Worm (Caenorhabditis elegans) whole organism, young adult: Measurements from ENCODE around the gene srt-16.

Source experiments
- B0019.2 ChIP-seq: fragments of 200-800 bp; sonication (Bioruptor generic); conservative IDR thresholded peaks from 2 replicates; pipeline ENCODE4 v1.3.6; 2022; ENCODE audit warnings: missing genetic modification reagents, missing genetic modification characterization, missing compliant biosample characterization
- B0336.3 ChIP-seq: fragments of 200-800 bp; sonication (Bioruptor generic); IDR thresholded peaks from 2 replicates; pipeline ENCODE4 v1.3.6; 2022; ENCODE audit warnings: missing genetic modification characterization, missing compliant biosample characterization
- C17E4.6 ChIP-seq: fragments of 200-800 bp; sonication (Bioruptor generic); IDR thresholded peaks from 2 replicates; pipeline ENCODE4 v1.3.6; 2022; ENCODE audit warnings: missing genetic modification reagents, missing genetic modification characterization, missing compliant biosample characterization
- F22D6.2 ChIP-seq: sonication (generic microtip); optimal IDR thresholded peaks from 2 replicates; lab custom pipeline; 2016; ENCODE audit warnings: mild to moderate bottlenecking, missing genetic modification characterization, missing compliant biosample characterization
- F52B5.7 ChIP-seq: sonication (generic microtip); optimal IDR thresholded peaks from 2 replicates; lab custom pipeline; 2016; ENCODE audit warnings: mild to moderate bottlenecking, missing genetic modification characterization, missing compliant biosample characterization
- F55B11.4 ChIP-seq: sonication (generic microtip); optimal IDR thresholded peaks from 2 replicates; lab custom pipeline; 2016; ENCODE audit warnings: missing compliant biosample characterization, missing genetic modification characterization, borderline replicate concordance; ENCODE audit not compliant: insufficient read depth
- Y53F4B.3 ChIP-seq: fragments of 200-800 bp; sonication (Bioruptor generic); IDR thresholded peaks from 2 replicates; pipeline ENCODE4 v1.3.6; 2022; ENCODE audit warnings: missing genetic modification reagents, missing genetic modification characterization, missing compliant biosample characterization
- Y53G8AR.9 ChIP-seq: fragments of 200-800 bp; sonication (Bioruptor generic); conservative IDR thresholded peaks from 2 replicates; pipeline ENCODE4 v1.3.6; 2022; ENCODE audit warnings: missing genetic modification reagents, missing genetic modification characterization, missing compliant biosample characterization
- Y56A3A.18 ChIP-seq: fragments of 200-800 bp; sonication (Bioruptor generic); IDR thresholded peaks from 2 replicates; pipeline ENCODE4 v1.3.6; 2022; ENCODE audit warnings: missing genetic modification reagents, missing genetic modification characterization, missing compliant biosample characterization
- ZK185.1 ChIP-seq: sonication (generic microtip); optimal IDR thresholded peaks from 2 replicates; lab custom pipeline; 2016; ENCODE audit warnings: mild to moderate bottlenecking, missing genetic modification characterization, missing compliant biosample characterization; ENCODE audit not compliant: poor library complexity, severe bottlenecking
- cebp-2 ChIP-seq: fragments of 200-800 bp; sonication (Bioruptor generic); IDR thresholded peaks from 2 replicates; pipeline ENCODE4 v1.3.6; 2022; ENCODE audit warnings: missing genetic modification characterization, missing compliant biosample characterization
- ceh-100 ChIP-seq: fragments of 200-800 bp; sonication (Bioruptor generic); IDR thresholded peaks from 2 replicates; pipeline ENCODE4 v1.3.6; 2022; ENCODE audit warnings: missing genetic modification reagents, missing genetic modification characterization, missing compliant biosample characterization
- ceh-91 ChIP-seq: fragments of 200-800 bp; sonication (Bioruptor generic); IDR thresholded peaks from 2 replicates; pipeline ENCODE4 v1.3.6; 2022; ENCODE audit warnings: missing genetic modification reagents, missing genetic modification characterization, missing compliant biosample characterization
- chd-7 ChIP-seq: sonication (generic microtip); optimal IDR thresholded peaks from 2 replicates; lab custom pipeline; 2016; ENCODE audit warnings: mild to moderate bottlenecking, missing genetic modification characterization, moderate library complexity, missing compliant biosample characterization
- efl-1 ChIP-seq: fragments of 150-350 bp; optimal IDR thresholded peaks from 2 replicates; lab custom pipeline; 2014; ENCODE audit warnings: missing biosample characterization, missing genetic modification reagents, missing genetic modification characterization
- ekl-4 ChIP-seq: fragments of 200-800 bp; sonication (Bioruptor generic); IDR thresholded peaks from 2 replicates; pipeline ENCODE4 v1.3.6; 2022; ENCODE audit warnings: missing genetic modification reagents, missing genetic modification characterization, missing compliant biosample characterization
- ets-4 ChIP-seq: fragments of 200-800 bp; sonication (Bioruptor generic); optimal IDR thresholded peaks from 2 replicates; lab custom pipeline; 2018; ENCODE audit warnings: mild to moderate bottlenecking, missing genetic modification characterization, missing compliant biosample characterization
- fkh-3 ChIP-seq: sonication (generic microtip); optimal IDR thresholded peaks from 2 replicates; lab custom pipeline; 2016; ENCODE audit warnings: mild to moderate bottlenecking, missing genetic modification characterization, missing compliant biosample characterization
- gei-17 ChIP-seq: fragments of 200-800 bp; sonication (Bioruptor generic); optimal IDR thresholded peaks from 2 replicates; lab custom pipeline; 2018; ENCODE audit warnings: mild to moderate bottlenecking, missing genetic modification characterization, missing compliant biosample characterization
- hlh-12 ChIP-seq: sonication (generic microtip); optimal IDR thresholded peaks from 2 replicates; lab custom pipeline; 2016; ENCODE audit warnings: missing genetic modification characterization, missing compliant biosample characterization
- hmg-1.2 ChIP-seq: fragments of 200-800 bp; sonication (Bioruptor generic); IDR thresholded peaks from 2 replicates; pipeline ENCODE4 v1.3.6; 2022; ENCODE audit warnings: missing genetic modification reagents, missing genetic modification characterization, missing compliant biosample characterization
- hrde-1 ChIP-seq: sonication (generic microtip); optimal IDR thresholded peaks from 2 replicates; lab custom pipeline; 2016; ENCODE audit warnings: missing genetic modification characterization, mild to moderate bottlenecking, missing compliant biosample characterization, moderate library complexity, missing genotype, missing genetic modification reagents, borderline replicate concordance
- hsf-1 ChIP-seq: fragments of 200-800 bp; sonication (Bioruptor generic); IDR thresholded peaks from 2 replicates; pipeline ENCODE4 v1.3.6; 2022; ENCODE audit warnings: missing genetic modification reagents, missing genetic modification characterization, missing compliant biosample characterization
- let-526 ChIP-seq: fragments of 200-800 bp; sonication (Bioruptor generic); IDR thresholded peaks from 2 replicates; pipeline ENCODE4 v1.3.6; 2022; ENCODE audit warnings: missing genetic modification reagents, missing genetic modification characterization, missing compliant biosample characterization
- let-607 ChIP-seq, 2 experiments: fragments of 200-800 bp in 1 of 2; sonication (Bioruptor generic) in 1 of 2; sonication (generic microtip) in 1 of 2; optimal IDR thresholded peaks; 2 replicates each; lab custom pipeline; 2016 to 2018; ENCODE audit warnings: mild to moderate bottlenecking in 2 of 2, missing compliant biosample characterization in 2 of 2, missing genetic modification characterization in 2 of 2, moderate library complexity in 2 of 2, missing genotype in 1 of 2
- lsy-27 ChIP-seq: sonication (generic microtip); optimal IDR thresholded peaks from 2 replicates; lab custom pipeline; 2017; ENCODE audit warnings: missing genetic modification characterization, mild to moderate bottlenecking, missing compliant biosample characterization, antibody characterized with exemption, missing genotype, borderline replicate concordance; ENCODE audit not compliant: insufficient read depth
- madf-10 ChIP-seq: sonication (generic microtip); optimal IDR thresholded peaks from 2 replicates; lab custom pipeline; 2016; ENCODE audit warnings: mild to moderate bottlenecking, missing genetic modification characterization, missing compliant biosample characterization
- mcd-1 ChIP-seq: fragments of 200-800 bp; sonication (Bioruptor generic); IDR thresholded peaks from 2 replicates; pipeline ENCODE4 v1.3.6; 2022; ENCODE audit warnings: missing genetic modification reagents, missing genetic modification characterization, missing compliant biosample characterization
- nfya-2 ChIP-seq: fragments of 200-800 bp; sonication (Bioruptor generic); IDR thresholded peaks from 2 replicates; pipeline ENCODE4 v1.3.6; 2022; ENCODE audit warnings: missing genetic modification reagents, missing genetic modification characterization, missing compliant biosample characterization
- nhr-90 ChIP-seq: sonication (generic microtip); optimal IDR thresholded peaks from 2 replicates; lab custom pipeline; 2016; ENCODE audit warnings: missing genotype, mild to moderate bottlenecking, missing genetic modification characterization, missing compliant biosample characterization
- pbrm-1 ChIP-seq: fragments of 200-800 bp; sonication (Bioruptor generic); IDR thresholded peaks from 2 replicates; pipeline ENCODE4 v1.3.6; 2022; ENCODE audit warnings: missing genetic modification reagents, missing genetic modification characterization, missing compliant biosample characterization
- pha-4 ChIP-seq: fragments of 150-350 bp; sonication (generic microtip); optimal IDR thresholded peaks from 2 replicates; lab custom pipeline; 2014; ENCODE audit warnings: missing biosample characterization, missing genetic modification reagents, missing genetic modification characterization
- rec-8 ChIP-seq, 2 experiments: sonication (generic microtip); optimal IDR thresholded peaks; 2 replicates each; lab custom pipeline; 2016; ENCODE audit warnings: mild to moderate bottlenecking in 2 of 2, missing genetic modification characterization in 2 of 2, missing genetic modification reagents in 2 of 2, missing genotype in 2 of 2, missing biosample characterization in 1 of 2, missing compliant biosample characterization in 1 of 2, moderate library complexity in 1 of 2
- repo-1 ChIP-seq: sonication (generic microtip); optimal IDR thresholded peaks from 2 replicates; lab custom pipeline; 2017; ENCODE audit warnings: mild to moderate bottlenecking, missing genetic modification characterization, missing compliant biosample characterization
- rpc-1 ChIP-seq, 2 experiments: fragments of 150-350 bp in 1 of 2; sonication (generic microtip) in 1 of 2; optimal IDR thresholded peaks; 2 replicates each; lab custom pipeline; 2014 to 2018; ENCODE audit warnings: missing biosample characterization in 1 of 2, missing genetic modification characterization in 1 of 2, missing genetic modification reagents in 1 of 2, missing genotype in 1 of 2
- snpc-1.1 ChIP-seq: sonication (generic microtip); optimal IDR thresholded peaks from 2 replicates; lab custom pipeline; 2017; ENCODE audit warnings: missing genetic modification characterization, mild to moderate bottlenecking, missing compliant biosample characterization, antibody characterized with exemption, moderate library complexity, missing genotype, missing genetic modification reagents; ENCODE audit not compliant: insufficient read depth
- somi-1 ChIP-seq: fragments of 200-800 bp; sonication (Bioruptor generic); optimal IDR thresholded peaks from 2 replicates; lab custom pipeline; 2018; ENCODE audit warnings: mild to moderate bottlenecking, missing genetic modification characterization, missing compliant biosample characterization
- zfh-2 ChIP-seq: fragments of 200-800 bp; sonication (Bioruptor generic); conservative IDR thresholded peaks from 2 replicates; pipeline ENCODE4 v1.3.6; 2022; ENCODE audit warnings: missing genetic modification reagents, missing genetic modification characterization, missing compliant biosample characterization
- zim-3 ChIP-seq: sonication (generic microtip); optimal IDR thresholded peaks from 2 replicates; lab custom pipeline; 2017; ENCODE audit warnings: mild to moderate bottlenecking, missing genetic modification characterization, moderate library complexity, missing compliant biosample characterization

The srt-16 gene

ce11 chrV:3062078-3062477 is 2.2 kb downstream of the srt-16 start, which contains the start of gene srt-15:
srt-15 (minus strand) TSS chrV:3062178.
- no peak for TF ChIP-seq cebp-2 (GFP tag; lab: Robert Waterston, UW)
- no peak for TF ChIP-seq hmg-1.2 (GFP tag; lab: Robert Waterston, UW)
- no peak for TF ChIP-seq zim-3 (tag; lab: Kevin White, UChicago)
- TF ChIP-seq let-607 (tag; optimal IDR thresholded peaks at IDR 0.05; lab: Kevin White, UChicago) = no peak
- no peak for TF ChIP-seq mcd-1 (GFP tag; lab: Robert Waterston, UW)
- no peak for TF ChIP-seq hlh-12 (tag; lab: Kevin White, UChicago)
- TF ChIP-seq ZK185.1 (tag; lab: Kevin White, UChicago) = no peak
- no peak for TF ChIP-seq Y56A3A.18 (GFP tag; lab: Robert Waterston, UW)
- no peak for TF ChIP-seq B0019.2
- TF ChIP-seq ceh-100 = no peak
- TF ChIP-seq ets-4 = no peak
- TF ChIP-seq nfya-2 (GFP tag; lab: Robert Waterston, UW) = no peak

ce11 chrV:3058996-3059395 is 5.3 kb downstream of the srt-16 start, which contains the start of gene str-244:
str-244 (minus strand) TSS chrV:3059096.
- TF ChIP-seq B0019.2 (no peak), ekl-4 (GFP tag; lab: Robert Waterston, UW) (no peak), rec-8 (tag; optimal IDR thresholded peaks at IDR 0.05; lab: Kevin White, UChicago) (no peak), C17E4.6 (GFP tag; lab: Robert Waterston, UW) (no peak), somi-1 (GFP tag; lab: Kevin White, UChicago) (no peak), rpc-1 (optimal IDR thresholded peaks at IDR 0.05; lab: Kevin White, UChicago) (no peak), rpc-1 (tag; optimal IDR thresholded peaks at IDR 0.05; lab: Kevin White, UChicago) (no peak), F52B5.7 (tag; lab: Kevin White, UChicago) (no peak), nhr-90 (tag; lab: Kevin White, UChicago) (no peak), hsf-1 (no peak), zim-3 (tag; lab: Kevin White, UChicago) (no peak), fkh-3 (no peak), Y56A3A.18 (GFP tag; lab: Robert Waterston, UW) (no peak), F55B11.4 (tag; lab: Kevin White, UChicago) (no peak), efl-1 (GFP tag; lab: Kevin White, UChicago) (no peak), F22D6.2 (tag; lab: Kevin White, UChicago) (no peak)

ce11 chrV:3054254-3054653 is 10.1 kb downstream of the srt-16 start, which contains the start of gene C50H11.8:
C50H11.8 (plus strand) TSS chrV:3054554.
- TF ChIP-seq zfh-2 (GFP tag; lab: Robert Waterston, UW) = no peak
- TF ChIP-seq ceh-91 (GFP tag; lab: Robert Waterston, UW) = no peak
- no peak for TF ChIP-seq chd-7
- no peak for TF ChIP-seq snpc-1.1 (tag; lab: Kevin White, UChicago)
- TF ChIP-seq cebp-2 (GFP tag; lab: Robert Waterston, UW) = no peak
- TF ChIP-seq repo-1 (tag; lab: Kevin White, UChicago) = no peak
- TF ChIP-seq hrde-1 = no peak
- no peak for TF ChIP-seq Y53G8AR.9
- no peak for TF ChIP-seq pha-4
- TF ChIP-seq B0336.3 (GFP tag; lab: Robert Waterston, UW) = no peak
- TF ChIP-seq gei-17 (GFP tag; lab: Kevin White, UChicago) = no peak
- TF ChIP-seq B0019.2 = no peak
- TF ChIP-seq Y53F4B.3 = no peak
- no peak for TF ChIP-seq lsy-27 (tag; lab: Kevin White, UChicago)
- no peak for TF ChIP-seq let-526 (GFP tag; lab: Robert Waterston, UW)
- no peak for TF ChIP-seq F22D6.2 (tag; lab: Kevin White, UChicago)
- TF ChIP-seq madf-10 (tag; lab: Kevin White, UChicago) = no peak
- TF ChIP-seq pbrm-1 (GFP tag; lab: Robert Waterston, UW) = no peak
